Fruit fly (Drosophila melanogaster) whole organism, prepupa: ENCODE measurements around the gene hyx.

Experiments used
- CG10669 ChIP-seq: fragments of 200-800 bp; sonication (Bioruptor generic); optimal IDR thresholded peaks from 3 replicates; lab custom pipeline; 2018; ENCODE audit warnings: missing biosample characterization, mild to moderate bottlenecking, missing genetic modification characterization, moderate library complexity
- CG11762 ChIP-seq: fragments of 200-800 bp; sonication (Bioruptor generic); optimal IDR thresholded peaks from 3 replicates; lab custom pipeline; 2016; ENCODE audit warnings: missing biosample characterization, missing genetic modification characterization; ENCODE audit not compliant: insufficient read depth
- CG15336 ChIP-seq: fragments of 200-800 bp; sonication (Bioruptor generic); IDR thresholded peaks from 2 replicates; pipeline ENCODE4 v1.3.6; 2022; ENCODE audit warnings: missing biosample characterization, missing genetic modification characterization
- CG16779 ChIP-seq: fragments of 200-800 bp; sonication (Bioruptor generic); optimal IDR thresholded peaks from 3 replicates; lab custom pipeline; 2017; ENCODE audit warnings: missing biosample characterization, mild to moderate bottlenecking, missing genetic modification characterization
- CG31627 ChIP-seq: fragments of 200-800 bp; sonication (Bioruptor generic); optimal IDR thresholded peaks from 3 replicates; lab custom pipeline; 2016; ENCODE audit warnings: missing biosample characterization, missing genetic modification characterization
- CG6163 ChIP-seq: fragments of 200-800 bp; sonication (Bioruptor generic); IDR thresholded peaks from 3 replicates; pipeline ENCODE4 v1.3.6; 2022; ENCODE audit warnings: missing biosample characterization, missing genetic modification characterization
- CG6792 ChIP-seq: fragments of 200-800 bp; sonication (Bioruptor generic); optimal IDR thresholded peaks from 3 replicates; lab custom pipeline; 2016; ENCODE audit warnings: missing biosample characterization, missing genetic modification characterization
- CG9139 ChIP-seq: fragments of 200-800 bp; sonication (Bioruptor generic); optimal IDR thresholded peaks from 3 replicates; lab custom pipeline; 2017; ENCODE audit warnings: missing biosample characterization, mild to moderate bottlenecking, missing genetic modification characterization
- Sox15 ChIP-seq: fragments of 200-800 bp; sonication (Bioruptor generic); optimal IDR thresholded peaks from 3 replicates; lab custom pipeline; 2016; ENCODE audit warnings: missing biosample characterization, missing genetic modification characterization
- acj6 ChIP-seq: fragments of 200-800 bp; sonication (Bioruptor generic); optimal IDR thresholded peaks from 3 replicates; lab custom pipeline; 2016; ENCODE audit warnings: missing biosample characterization, missing genetic modification characterization
- cyc ChIP-seq: fragments of 200-800 bp; sonication (Bioruptor generic); optimal IDR thresholded peaks from 3 replicates; lab custom pipeline; 2016; ENCODE audit warnings: missing biosample characterization, missing genetic modification characterization

DNA sequence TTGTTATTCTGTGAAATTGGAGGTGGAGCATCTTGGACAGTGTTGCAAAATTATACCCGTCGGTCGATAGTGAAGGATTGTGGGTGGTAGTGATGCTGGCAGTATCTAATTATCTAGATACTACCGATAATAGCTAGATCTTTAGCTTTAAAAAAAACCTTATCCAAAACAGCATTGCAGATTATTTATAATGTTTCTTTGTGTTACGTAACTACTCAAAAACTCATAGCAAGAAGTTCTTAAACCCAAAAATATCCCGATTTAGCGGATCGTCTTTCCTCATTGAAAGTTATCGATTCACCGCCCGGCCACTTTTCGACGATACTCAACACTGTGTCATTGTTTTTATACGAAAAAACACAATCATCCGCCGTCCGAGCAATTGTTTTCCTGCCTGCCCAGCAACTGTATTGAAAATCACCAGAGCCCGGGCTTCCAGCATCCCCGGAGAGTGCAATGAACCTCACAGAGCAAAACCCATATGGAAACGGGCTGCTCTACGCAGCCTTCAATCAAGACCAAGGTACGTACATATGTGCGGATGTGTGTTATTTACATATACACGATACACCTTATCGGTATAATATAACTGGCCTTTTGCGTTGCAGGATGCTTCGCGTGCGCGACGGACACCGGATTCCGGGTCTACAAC lies 45.5 kb upstream of the hyx start, which contains the start of gene CG11975:
- TF ChIP-seq CG31627 (GFP tag; lab: Kevin White, UChicago), result peak; percentile 73
- peak; percentile 53 for TF ChIP-seq Sox15
- peak; percentile 46; the same call in 2 of the 3 replicates for TF ChIP-seq CG6163
- no peak for TF ChIP-seq CG9139 (GFP tag; lab: Kevin White, UChicago)
- no peak for TF ChIP-seq acj6 (GFP tag; lab: Kevin White, UChicago)
- TF ChIP-seq CG16779 (tag; lab: Kevin White, UChicago), result no peak
- TF ChIP-seq cyc (GFP tag; lab: Kevin White, UChicago), result peak; percentile 79
- TF ChIP-seq CG6792, result peak; percentile 58
- TF ChIP-seq CG15336 (GFP tag; lab: Robert Waterston, UW), result no peak
- TF ChIP-seq CG11762 (GFP tag; lab: Kevin White, UChicago), result no peak
- no peak for TF ChIP-seq CG10669 (GFP tag; lab: Kevin White, UChicago)
